Fruit fly (Drosophila melanogaster) whole organism, embryonic: ENCODE measurements around the gene CG34266.

Source experiments
- Adf1 ChIP-seq: fragments of 200-800 bp; sonication (Bioruptor generic); IDR thresholded peaks from 2 replicates; pipeline ENCODE4 v1.3.6; 2022; ENCODE audit warnings: missing biosample characterization, missing genetic modification characterization
- B-H1 ChIP-seq: fragments of 200-800 bp; sonication (Bioruptor generic); IDR thresholded peaks from 3 replicates; pipeline ENCODE4 v1.3.6; 2022; ENCODE audit warnings: missing biosample characterization, missing genetic modification characterization
- Blimp-1 ChIP-seq: fragments of 200-800 bp; sonication (Bioruptor generic); optimal IDR thresholded peaks from 3 replicates; lab custom pipeline; 2018; ENCODE audit warnings: missing biosample characterization, missing genetic modification characterization, mild to moderate bottlenecking, moderate library complexity, missing genetic modification reagents
- CG14441 ChIP-seq: fragments of 200-800 bp; sonication (Bioruptor generic); IDR thresholded peaks from 2 replicates; pipeline ENCODE4 v1.3.6; 2022; ENCODE audit warnings: missing biosample characterization, missing genetic modification characterization
- CG16815 ChIP-seq: fragments of 200-800 bp; sonication (Bioruptor generic); optimal IDR thresholded peaks from 3 replicates; lab custom pipeline; 2017; ENCODE audit warnings: missing biosample characterization, mild to moderate bottlenecking, missing genetic modification characterization
- CG2129 ChIP-seq: fragments of 200-800 bp; sonication (Bioruptor generic); IDR thresholded peaks from 2 replicates; pipeline ENCODE4 v1.3.6; 2022; ENCODE audit warnings: missing biosample characterization, missing genetic modification characterization; ENCODE audit not compliant: partially characterized antibody
- CG2712 ChIP-seq: fragments of 200-800 bp; optimal IDR thresholded peaks from 3 replicates; lab custom pipeline; 2019; ENCODE audit warnings: missing biosample characterization, mild to moderate bottlenecking, missing genetic modification characterization, moderate library complexity
- CG31441 ChIP-seq: fragments of 200-800 bp; sonication (Bioruptor generic); IDR thresholded peaks from 2 replicates; pipeline ENCODE4 v1.3.6; 2022; ENCODE audit warnings: missing biosample characterization, missing genetic modification characterization
- CG32532 ChIP-seq: fragments of 200-800 bp; sonication (Bioruptor generic); IDR thresholded peaks from 2 replicates; pipeline ENCODE4 v1.3.6; 2022; ENCODE audit warnings: missing biosample characterization, missing genetic modification characterization
- CG6854 ChIP-seq: fragments of 200-800 bp; sonication (Bioruptor generic); optimal IDR thresholded peaks from 3 replicates; lab custom pipeline; 2017; ENCODE audit warnings: missing biosample characterization, mild to moderate bottlenecking, missing genetic modification characterization
- CG8290 ChIP-seq, 3 experiments: fragments of 200-800 bp; sonication (Bioruptor generic); optimal IDR thresholded peaks; 2 replicates each; lab custom pipeline; 2016 to 2019; ENCODE audit warnings: missing biosample characterization in 3 of 3, missing genetic modification characterization in 3 of 3, mild to moderate bottlenecking in 2 of 3, moderate library complexity in 1 of 3
- Doc2 ChIP-seq: fragments of 200-800 bp; sonication (Bioruptor generic); IDR thresholded peaks from 2 replicates; pipeline ENCODE4 v1.3.6; 2022; ENCODE audit warnings: missing biosample characterization, missing genetic modification characterization
- Drgx ChIP-seq: fragments of 200-800 bp; sonication (Bioruptor generic); IDR thresholded peaks from 2 replicates; pipeline ENCODE4 v1.3.6; 2022; ENCODE audit warnings: missing biosample characterization, missing genetic modification characterization
- Ets65A ChIP-seq: fragments of 200-800 bp; sonication (Bioruptor generic); peaks from one replicate; lab custom pipeline; 2016; ENCODE audit warnings: missing biosample characterization, missing genetic modification characterization
- Fer1 ChIP-seq: fragments of 200-800 bp; sonication (Bioruptor generic); optimal IDR thresholded peaks from 2 replicates; lab custom pipeline; 2017; ENCODE audit warnings: missing biosample characterization, mild to moderate bottlenecking, missing genetic modification characterization
- H2.0 ChIP-seq: fragments of 200-800 bp; sonication (Bioruptor generic); IDR thresholded peaks from 2 replicates; pipeline ENCODE4 v1.3.6; 2022; ENCODE audit warnings: missing biosample characterization, missing genetic modification characterization
- HLH3B ChIP-seq: fragments of 200-800 bp; sonication (Bioruptor generic); IDR thresholded peaks from 2 replicates; pipeline ENCODE4 v1.3.6; 2022; ENCODE audit warnings: missing biosample characterization, missing genetic modification characterization
- Hand ChIP-seq: fragments of 200-800 bp; sonication (Bioruptor generic); optimal IDR thresholded peaks from 2 replicates; lab custom pipeline; 2017; ENCODE audit warnings: mild to moderate bottlenecking, missing biosample characterization, missing genetic modification reagents, missing genetic modification characterization
- Hey ChIP-seq: fragments of 200-800 bp; sonication (Bioruptor generic); optimal IDR thresholded peaks from 3 replicates; lab custom pipeline; 2018; ENCODE audit warnings: missing biosample characterization, mild to moderate bottlenecking, missing genetic modification characterization
- HmgD ChIP-seq: fragments of 200-800 bp; sonication (Bioruptor generic); optimal IDR thresholded peaks from 3 replicates; lab custom pipeline; 2016; ENCODE audit warnings: missing biosample characterization, missing genetic modification characterization
- Hmr ChIP-seq: fragments of 200-800 bp; sonication (Bioruptor generic); optimal IDR thresholded peaks from 3 replicates; lab custom pipeline; 2017; ENCODE audit warnings: mild to moderate bottlenecking, missing biosample characterization, missing genetic modification reagents, missing genetic modification characterization
- Hsf ChIP-seq: fragments of 200-800 bp; sonication (Bioruptor generic); optimal IDR thresholded peaks from 3 replicates; lab custom pipeline; 2016; ENCODE audit warnings: missing biosample characterization, missing genetic modification characterization
- Oli ChIP-seq: fragments of 200-800 bp; sonication (Bioruptor generic); optimal IDR thresholded peaks from 2 replicates; lab custom pipeline; 2018; ENCODE audit warnings: missing biosample characterization, mild to moderate bottlenecking, missing genetic modification characterization, moderate library complexity
- PHDP ChIP-seq: fragments of 200-800 bp; sonication (Bioruptor generic); optimal IDR thresholded peaks from 3 replicates; lab custom pipeline; 2018; ENCODE audit warnings: missing biosample characterization, mild to moderate bottlenecking, missing genetic modification characterization, moderate library complexity
- Xbp1 ChIP-seq: fragments of 200-800 bp; sonication (Bioruptor generic); optimal IDR thresholded peaks from 3 replicates; lab custom pipeline; 2016; ENCODE audit warnings: missing biosample characterization, mild to moderate bottlenecking, missing genetic modification characterization
- ap ChIP-seq: fragments of 200-800 bp; sonication (Bioruptor generic); IDR thresholded peaks from 2 replicates; pipeline ENCODE4 v1.3.6; 2022; ENCODE audit warnings: missing biosample characterization, missing genetic modification characterization
- chm ChIP-seq: fragments of 200-800 bp; sonication (Bioruptor generic); IDR thresholded peaks from 2 replicates; pipeline ENCODE4 v1.3.6; 2022; ENCODE audit warnings: missing biosample characterization, missing genetic modification characterization
- disco-r ChIP-seq: fragments of 200-800 bp; sonication (Bioruptor generic); optimal IDR thresholded peaks from 2 replicates; lab custom pipeline; 2016; ENCODE audit warnings: missing biosample characterization, missing genetic modification characterization
- dpn ChIP-seq, 2 experiments: fragments of 200-800 bp; sonication (Bioruptor generic); optimal IDR thresholded peaks; 3 replicates each; lab custom pipeline; 2016; ENCODE audit warnings: missing biosample characterization in 2 of 2, missing genetic modification characterization in 2 of 2
- dysf ChIP-seq: fragments of 200-800 bp; sonication (Bioruptor generic); IDR thresholded peaks from 3 replicates; pipeline ENCODE4 v1.3.6; 2022; ENCODE audit warnings: missing biosample characterization, missing genetic modification characterization
- en ChIP-seq: fragments of 200-800 bp; sonication (Bioruptor generic); optimal IDR thresholded peaks from 2 replicates; lab custom pipeline; 2016; ENCODE audit warnings: missing biosample characterization, missing genetic modification characterization
- eve ChIP-seq, 2 experiments: fragments of >200 bp; optimal IDR thresholded peaks; 2 replicates each; lab custom pipeline; 2017; ENCODE audit warnings: missing biosample characterization in 2 of 2, missing genetic modification characterization in 2 of 2
- grau ChIP-seq: fragments of 200-800 bp; optimal IDR thresholded peaks from 3 replicates; lab custom pipeline; 2019; ENCODE audit warnings: missing biosample characterization, mild to moderate bottlenecking, missing genetic modification characterization, moderate library complexity
- knrl ChIP-seq: fragments of 200-800 bp; sonication (Bioruptor generic); IDR thresholded peaks from 3 replicates; pipeline ENCODE4 v1.3.6; 2022; ENCODE audit warnings: missing biosample characterization, missing genetic modification characterization; ENCODE audit not compliant: partially characterized antibody
- lab ChIP-seq: fragments of 200-800 bp; sonication (Bioruptor generic); optimal IDR thresholded peaks from 3 replicates; lab custom pipeline; 2017; ENCODE audit warnings: missing biosample characterization, missing genetic modification characterization, mild to moderate bottlenecking, moderate library complexity, missing genetic modification reagents
- luna ChIP-seq: fragments of 200-800 bp; sonication (Bioruptor generic); optimal IDR thresholded peaks from 2 replicates; lab custom pipeline; 2016; ENCODE audit warnings: missing biosample characterization, missing genetic modification characterization
- otp ChIP-seq: fragments of 200-800 bp; sonication (Bioruptor generic); IDR thresholded peaks from 3 replicates; pipeline ENCODE4, ENCODE4 v1.3.6; 2022; ENCODE audit warnings: missing biosample characterization, missing genetic modification characterization
- row ChIP-seq: fragments of 200-800 bp; sonication (Bioruptor generic); IDR thresholded peaks from 3 replicates; pipeline ENCODE4 v1.3.6; 2022; ENCODE audit warnings: missing biosample characterization, missing genetic modification characterization
- sens ChIP-seq: fragments of 200-800 bp; sonication (Bioruptor generic); peaks from one replicate; lab custom pipeline; 2016; ENCODE audit warnings: missing biosample characterization, missing genetic modification characterization
- seq ChIP-seq: fragments of 200-800 bp; sonication (Bioruptor generic); IDR thresholded peaks from 2 replicates; pipeline ENCODE4 v1.3.6; 2022; ENCODE audit warnings: missing biosample characterization, missing genetic modification characterization
- sima ChIP-seq: fragments of 200-800 bp; sonication (Bioruptor generic); optimal IDR thresholded peaks from 2 replicates; lab custom pipeline; 2016; ENCODE audit warnings: missing biosample characterization, missing genetic modification characterization
- ssp ChIP-seq: fragments of 200-800 bp; sonication (Bioruptor generic); IDR thresholded peaks from 2 replicates; pipeline ENCODE4 v1.3.6; 2022; ENCODE audit warnings: missing biosample characterization, missing genetic modification characterization
- stwl ChIP-seq: fragments of 200-800 bp; sonication (Bioruptor generic); optimal IDR thresholded peaks from 3 replicates; lab custom pipeline; 2018; ENCODE audit warnings: missing biosample characterization, mild to moderate bottlenecking, missing genetic modification characterization, moderate library complexity
- tin ChIP-seq: fragments of 200-800 bp; sonication (Bioruptor generic); optimal IDR thresholded peaks from 3 replicates; lab custom pipeline; 2016; ENCODE audit warnings: missing biosample characterization, missing genetic modification characterization
- unpg ChIP-seq: fragments of 200-800 bp; sonication (Bioruptor generic); optimal IDR thresholded peaks from 3 replicates; lab custom pipeline; 2018; ENCODE audit warnings: missing biosample characterization, mild to moderate bottlenecking, missing genetic modification characterization, moderate library complexity
- usp ChIP-seq: fragments of >200 bp; optimal IDR thresholded peaks from 2 replicates; lab custom pipeline; 2017; ENCODE audit warnings: missing biosample characterization, missing genetic modification characterization
- vfl ChIP-seq: fragments of 200-800 bp; sonication (Bioruptor generic); optimal IDR thresholded peaks from 2 replicates; lab custom pipeline; 2016; ENCODE audit warnings: missing biosample characterization, missing genetic modification characterization

Gene CG34266

DNA sequence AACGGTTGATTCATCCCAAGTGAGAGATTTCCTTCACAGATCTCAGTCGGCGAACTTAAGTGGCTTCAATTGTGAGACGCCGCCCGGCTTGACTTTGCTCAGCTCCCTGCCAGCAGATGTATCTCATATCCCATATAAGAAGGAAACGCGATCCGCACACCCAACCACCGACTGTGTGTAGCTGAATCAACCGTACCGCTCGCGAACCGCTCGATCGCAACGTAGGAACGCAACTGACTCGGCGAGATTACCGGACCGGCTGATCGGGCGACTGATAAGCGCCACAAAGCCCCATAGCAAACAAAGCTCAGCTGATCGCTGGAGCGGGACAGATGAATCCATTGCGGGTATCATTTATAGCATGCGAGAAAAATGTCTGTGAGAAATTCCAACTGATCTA lies 9.5 kb downstream of the CG34266 start, which contains the start of gene axo (continued):
- no peak for TF ChIP-seq knrl (GFP tag; lab: Robert Waterston, UW)
- TF ChIP-seq eve (GFP tag; optimal IDR thresholded peaks at IDR 0.05; lab: Kevin White, UChicago), result no peak
- no peak for TF ChIP-seq usp (GFP tag; lab: Kevin White, UChicago)
- no peak for TF ChIP-seq dpn (GFP tag; optimal IDR thresholded peaks at IDR 0.05; lab: Kevin White, UChicago)
- TF ChIP-seq lab, result no peak

- TF ChIP-seq tin (GFP tag; lab: Kevin White, UChicago), result no peak
- peak; percentile 50 for TF ChIP-seq sens
Measured at dm6 chr3L:4688674-4689073, 11.0 kb downstream of the CG34266 start, which contains the start of gene CG7514. Gene CG7514 (minus strand): TSS chr3L:4688774.

dm6 chr3L:4689970-4690369 lies 12.3 kb downstream of the CG34266 start, which contains the start of gene CG18418:
Gene CG18418 (minus strand): TSS chr3L:4690070.
- TF ChIP-seq Blimp-1 (GFP tag; lab: Kevin White, UChicago), result no peak
- TF ChIP-seq Hmr, result no peak
- TF ChIP-seq Ets65A (GFP tag; lab: Kevin White, UChicago), result no peak
- no peak for TF ChIP-seq luna (GFP tag; lab: Kevin White, UChicago)
- TF ChIP-seq HmgD (GFP tag; lab: Kevin White, UChicago), result no peak
- no peak for TF ChIP-seq Hand
- TF ChIP-seq row (GFP tag; lab: Robert Waterston, UW), result no peak
- no peak for TF ChIP-seq CG6854 (GFP tag; lab: Kevin White, UChicago)
- TF ChIP-seq B-H1 (GFP tag; lab: Robert Waterston, UW), result no peak
- TF ChIP-seq vfl, result no peak
- no peak for TF ChIP-seq ssp (GFP tag; lab: Robert Waterston, UW)
- TF ChIP-seq Doc2, result no peak
- TF ChIP-seq, all 482 proteins: peak for 0

- TF ChIP-seq Fer1, result no peak
- TF ChIP-seq Xbp1 (GFP tag; lab: Kevin White, UChicago), result peak; percentile 38
- TF ChIP-seq Oli (tag; lab: Kevin White, UChicago), result peak; percentile 22
- no peak for TF ChIP-seq ssp (GFP tag; lab: Robert Waterston, UW)
- TF ChIP-seq Adf1 (GFP tag; lab: Robert Waterston, UW), result no peak
- TF ChIP-seq seq (GFP tag; lab: Robert Waterston, UW), result peak; percentile 50
- peak; percentile 22 for TF ChIP-seq Hsf (GFP tag; lab: Kevin White, UChicago)
- no peak for TF ChIP-seq chm (GFP tag; lab: Robert Waterston, UW)
- TF ChIP-seq sima (GFP tag; lab: Kevin White, UChicago), result no peak
- no peak for TF ChIP-seq en
- no peak for TF ChIP-seq CG16815 (GFP tag; lab: Kevin White, UChicago)
- TF ChIP-seq CG8290 (GFP tag; optimal IDR thresholded peaks at IDR 0.05; lab: Kevin White, UChicago), result no peak
- TF ChIP-seq CG8290 (tag; optimal IDR thresholded peaks at IDR 0.05; lab: Kevin White, UChicago), result peak in 1 of 2 experiments; percentile 41
- TF ChIP-seq dpn (GFP tag; optimal IDR thresholded peaks at IDR 0.05; lab: Kevin White, UChicago), result peak in 1 of 2 experiments; percentile 41
- no peak for TF ChIP-seq Hey (tag; lab: Kevin White, UChicago)
- no peak for TF ChIP-seq CG2129
- TF ChIP-seq CG32532 (GFP tag; lab: Robert Waterston, UW), result peak; percentile 80
- TF ChIP-seq Drgx (GFP tag; lab: Robert Waterston, UW), result peak; percentile 58
- TF ChIP-seq otp (GFP tag; lab: Robert Waterston, UW), result peak; percentile 71
- peak; percentile 52 for TF ChIP-seq stwl (tag; lab: Kevin White, UChicago)
- TF ChIP-seq dysf (GFP tag; lab: Robert Waterston, UW), result peak; percentile 55
- no peak for TF ChIP-seq disco-r (GFP tag; lab: Kevin White, UChicago)
- TF ChIP-seq grau (tag; lab: Kevin White, UChicago), result peak; percentile 90
- peak; percentile 42 for TF ChIP-seq PHDP (tag; lab: Kevin White, UChicago)
- no peak for TF ChIP-seq ap (GFP tag; lab: Robert Waterston, UW)
- TF ChIP-seq CG31441 (GFP tag; lab: Robert Waterston, UW), result peak; percentile 17; the same call in 1 of the 2 replicates
- peak; percentile 41 for TF ChIP-seq unpg (GFP tag; lab: Kevin White, UChicago)
- TF ChIP-seq CG2712, result peak; percentile 45
- 0 out of 2 replicates have a peak, but pooled peaks have one; percentile 12 for TF ChIP-seq HLH3B
- TF ChIP-seq H2.0 (GFP tag; lab: Robert Waterston, UW), result 0 out of 2 replicates have a peak, but pooled peaks have one; percentile 32
- 0 out of 2 replicates have a peak, but pooled peaks have one; percentile 13 for TF ChIP-seq CG14441 (GFP tag; lab: Robert Waterston, UW)
Measured at dm6 chr3L:4690698-4691097, 13.1 kb downstream of the CG34266 start.
